Worm (Caenorhabditis elegans) whole organism, L1 larva: ENCODE measurements around the gene C01B10.3.
A peak's percentile ranks its signal among the peaks of the same experiment; 100 is the strongest.

ENCODE experiments used
- C04F5.9 ChIP-seq: sonication (generic microtip); optimal IDR thresholded peaks from 2 replicates; lab custom pipeline; 2016; ENCODE audit warnings: missing genetic modification characterization, missing compliant biosample characterization
- C16A3.4 ChIP-seq: fragments of 150-350 bp; optimal IDR thresholded peaks from 2 replicates; lab custom pipeline; 2014; ENCODE audit warnings: missing biosample characterization, missing genetic modification characterization
- C34B4.2 ChIP-seq: sonication (generic microtip); optimal IDR thresholded peaks from 2 replicates; lab custom pipeline; 2017; ENCODE audit warnings: mild to moderate bottlenecking, missing genetic modification characterization, missing compliant biosample characterization
- F16B12.6 ChIP-seq: fragments of 150-350 bp; optimal IDR thresholded peaks from 2 replicates; lab custom pipeline; 2014; ENCODE audit warnings: missing biosample characterization, missing genetic modification characterization
- aha-1 ChIP-seq: fragments of 150-350 bp; optimal IDR thresholded peaks from 2 replicates; lab custom pipeline; 2014; ENCODE audit warnings: missing biosample characterization, missing genetic modification characterization
- alr-1 ChIP-seq: fragments of 200-800 bp; sonication (Bioruptor generic); optimal IDR thresholded peaks from 2 replicates; lab custom pipeline; 2018; ENCODE audit warnings: borderline replicate concordance, mild to moderate bottlenecking, missing genetic modification characterization, missing compliant biosample characterization
- aly-2 ChIP-seq: fragments of 150-350 bp; optimal IDR thresholded peaks from 2 replicates; lab custom pipeline; 2014; ENCODE audit warnings: missing biosample characterization, missing genetic modification characterization
- ama-1 ChIP-seq: fragments of 150-350 bp; optimal IDR thresholded peaks from 2 replicates; lab custom pipeline; 2014
- blmp-1 ChIP-seq: fragments of 150-350 bp; optimal IDR thresholded peaks from 2 replicates; lab custom pipeline; 2014; ENCODE audit warnings: missing biosample characterization, missing genetic modification characterization
- ceh-63 ChIP-seq: fragments of 200-800 bp; sonication (Bioruptor generic); optimal IDR thresholded peaks from 2 replicates; lab custom pipeline; 2018; ENCODE audit warnings: mild to moderate bottlenecking, missing genetic modification characterization, missing compliant biosample characterization
- ceh-8 ChIP-seq: fragments of 200-800 bp; sonication (Bioruptor generic); optimal IDR thresholded peaks from 2 replicates; lab custom pipeline; 2018; ENCODE audit warnings: mild to moderate bottlenecking, missing genetic modification characterization, moderate library complexity, missing compliant biosample characterization
- ces-1 ChIP-seq: fragments of 150-350 bp; optimal IDR thresholded peaks from 2 replicates; lab custom pipeline; 2014; ENCODE audit warnings: missing biosample characterization, missing genetic modification reagents, missing genetic modification characterization
- efl-3 ChIP-seq: fragments of 200-800 bp; sonication (Bioruptor generic); optimal IDR thresholded peaks from 2 replicates; lab custom pipeline; 2018; ENCODE audit warnings: mild to moderate bottlenecking, missing genetic modification characterization, missing compliant biosample characterization
- egl-13 ChIP-seq: sonication (generic microtip); optimal IDR thresholded peaks from 2 replicates; lab custom pipeline; 2016; ENCODE audit warnings: missing genotype, missing genetic modification reagents, missing genetic modification characterization, missing compliant biosample characterization
- egl-27 ChIP-seq, 2 experiments: fragments of 150-350 bp in 1 of 2; sonication (generic microtip); optimal IDR thresholded peaks; 3 replicates each; lab custom pipeline; 2017 to 2018; ENCODE audit warnings: missing biosample characterization in 2 of 2, missing genetic modification characterization in 2 of 2, missing genetic modification reagents in 2 of 2
- elt-3 ChIP-seq, 6 experiments: fragments of 150-350 bp in 1 of 6; sonication (generic microtip); optimal IDR thresholded peaks; 2 replicates each; lab custom pipeline; 2017 to 2018; ENCODE audit warnings: missing biosample characterization in 6 of 6, missing genetic modification characterization in 6 of 6, inconsistent platforms in 1 of 6
- ets-5 ChIP-seq: fragments of 200-800 bp; sonication (Bioruptor generic); IDR thresholded peaks from 2 replicates; pipeline ENCODE4 v1.3.6; 2022; ENCODE audit warnings: missing genetic modification characterization, missing compliant biosample characterization
- fkh-10 ChIP-seq: sonication (generic microtip); optimal IDR thresholded peaks from 2 replicates; lab custom pipeline; 2017; ENCODE audit warnings: missing biosample characterization, missing genetic modification reagents, missing genetic modification characterization
- fkh-8 ChIP-seq: sonication (generic microtip); optimal IDR thresholded peaks from 2 replicates; lab custom pipeline; 2016; ENCODE audit warnings: mild to moderate bottlenecking, missing genetic modification characterization, missing compliant biosample characterization
- fos-1 ChIP-seq: fragments of 150-350 bp; optimal IDR thresholded peaks from 2 replicates; lab custom pipeline; 2014; ENCODE audit warnings: missing biosample characterization, missing genetic modification characterization
- hpl-2 ChIP-seq: fragments of 150-350 bp; optimal IDR thresholded peaks from 2 replicates; lab custom pipeline; 2014; ENCODE audit warnings: missing biosample characterization, missing genetic modification reagents, missing genetic modification characterization
- irx-1 ChIP-seq: sonication (generic microtip); optimal IDR thresholded peaks from 2 replicates; lab custom pipeline; 2016; ENCODE audit warnings: missing genetic modification characterization, missing compliant biosample characterization
- jun-1 ChIP-seq: fragments of 150-350 bp; optimal IDR thresholded peaks from 2 replicates; lab custom pipeline; 2014; ENCODE audit warnings: missing biosample characterization, missing genetic modification reagents, missing genetic modification characterization
- lin-14 ChIP-seq: fragments of 200-800 bp; sonication (Bioruptor generic); optimal IDR thresholded peaks from 2 replicates; lab custom pipeline; 2018; ENCODE audit warnings: mild to moderate bottlenecking, missing genetic modification characterization, moderate library complexity, missing compliant biosample characterization
- lin-15B ChIP-seq: fragments of 150-350 bp; sonication (generic microtip); optimal IDR thresholded peaks from 3 replicates; lab custom pipeline; 2014; ENCODE audit warnings: missing biosample characterization, missing genetic modification characterization
- lin-35 ChIP-seq, 2 experiments: fragments of 150-350 bp; optimal IDR thresholded peaks; 2 replicates each; lab custom pipeline; 2014; ENCODE audit warnings: missing biosample characterization in 2 of 2, missing genetic modification characterization in 2 of 2, missing genetic modification reagents in 2 of 2
- lin-39 ChIP-seq: fragments of 150-350 bp; optimal IDR thresholded peaks from 2 replicates; lab custom pipeline; 2014; ENCODE audit warnings: missing biosample characterization, missing genetic modification reagents, missing genetic modification characterization
- mab-9 ChIP-seq: fragments of 200-800 bp; sonication (Bioruptor generic); IDR thresholded peaks from 2 replicates; pipeline ENCODE4 v1.3.6; 2022; ENCODE audit warnings: missing genetic modification reagents, missing genetic modification characterization, missing compliant biosample characterization
- mep-1 ChIP-seq: fragments of 150-350 bp; optimal IDR thresholded peaks from 2 replicates; lab custom pipeline; 2014; ENCODE audit warnings: missing biosample characterization, missing genetic modification characterization
- nhr-12 ChIP-seq: sonication (generic microtip); optimal IDR thresholded peaks from 2 replicates; lab custom pipeline; 2017; ENCODE audit warnings: missing biosample characterization, missing genetic modification characterization
- nhr-19 ChIP-seq: fragments of 200-800 bp; sonication (Bioruptor generic); conservative IDR thresholded peaks from 2 replicates; pipeline ENCODE4 v1.3.6; 2022; ENCODE audit warnings: missing genetic modification characterization, missing compliant biosample characterization
- nhr-20 ChIP-seq: sonication (generic microtip); optimal IDR thresholded peaks from 2 replicates; lab custom pipeline; 2016; ENCODE audit warnings: mild to moderate bottlenecking, missing genetic modification characterization, missing compliant biosample characterization
- nhr-237 ChIP-seq: fragments of 150-350 bp; optimal IDR thresholded peaks from 2 replicates; lab custom pipeline; 2014; ENCODE audit warnings: missing biosample characterization, missing genetic modification characterization
- nhr-28 ChIP-seq: fragments of 150-350 bp; optimal IDR thresholded peaks from 2 replicates; lab custom pipeline; 2014; ENCODE audit warnings: missing biosample characterization, missing genetic modification characterization
- nhr-47 ChIP-seq: sonication (generic microtip); optimal IDR thresholded peaks from 2 replicates; lab custom pipeline; 2016; ENCODE audit warnings: mild to moderate bottlenecking, missing genetic modification characterization, moderate library complexity, missing compliant biosample characterization
- nhr-71 ChIP-seq: sonication (generic microtip); optimal IDR thresholded peaks from 2 replicates; lab custom pipeline; 2016; ENCODE audit warnings: mild to moderate bottlenecking, missing genetic modification characterization, moderate library complexity, missing compliant biosample characterization
- nhr-76 ChIP-seq: sonication (generic microtip); optimal IDR thresholded peaks from 2 replicates; lab custom pipeline; 2017; ENCODE audit warnings: missing biosample characterization, missing genetic modification characterization
- nhr-84 ChIP-seq: sonication (generic microtip); optimal IDR thresholded peaks from 2 replicates; lab custom pipeline; 2017; ENCODE audit warnings: missing biosample characterization, missing genetic modification characterization
- nhr-85 ChIP-seq: sonication (generic microtip); peaks from one replicate; lab custom pipeline; 2016; ENCODE audit warnings: missing genetic modification characterization, inconsistent platforms, missing compliant biosample characterization
- pax-3 ChIP-seq: fragments of 200-800 bp; sonication (Bioruptor generic); optimal IDR thresholded peaks from 2 replicates; lab custom pipeline; 2018; ENCODE audit warnings: mild to moderate bottlenecking, missing genetic modification characterization, moderate library complexity, missing compliant biosample characterization
- pqm-1 ChIP-seq: sonication (generic microtip); optimal IDR thresholded peaks from 3 replicates; lab custom pipeline; 2017; ENCODE audit warnings: missing biosample characterization, missing genetic modification characterization
- skn-1 ChIP-seq: fragments of 150-350 bp; optimal IDR thresholded peaks from 2 replicates; lab custom pipeline; 2014; ENCODE audit warnings: missing biosample characterization, missing genetic modification characterization
- snpc-4 ChIP-seq: fragments of 150-350 bp; optimal IDR thresholded peaks from 2 replicates; lab custom pipeline; 2014; ENCODE audit warnings: missing biosample characterization, missing genetic modification characterization
- sox-4 ChIP-seq: sonication (generic microtip); optimal IDR thresholded peaks from 2 replicates; lab custom pipeline; 2016; ENCODE audit warnings: missing genetic modification characterization, missing compliant biosample characterization
- sptf-1 ChIP-seq: fragments of 150-350 bp; optimal IDR thresholded peaks from 2 replicates; lab custom pipeline; 2014; ENCODE audit warnings: missing biosample characterization, missing genetic modification characterization
- sup-37 ChIP-seq: fragments of 200-800 bp; sonication (Bioruptor generic); optimal IDR thresholded peaks from 2 replicates; lab custom pipeline; 2018; ENCODE audit warnings: mild to moderate bottlenecking, missing genetic modification characterization, missing compliant biosample characterization
- unc-30 ChIP-seq: sonication (generic microtip); optimal IDR thresholded peaks from 2 replicates; lab custom pipeline; 2017; ENCODE audit warnings: missing biosample characterization, missing genetic modification characterization
- vab-15 ChIP-seq: sonication (generic microtip); optimal IDR thresholded peaks from 2 replicates; lab custom pipeline; 2017; ENCODE audit warnings: missing genotype, mild to moderate bottlenecking, missing genetic modification characterization, missing compliant biosample characterization
- zip-4 ChIP-seq: fragments of 200-800 bp; sonication (Bioruptor generic); optimal IDR thresholded peaks from 2 replicates; lab custom pipeline; 2018; ENCODE audit warnings: mild to moderate bottlenecking, missing genetic modification characterization, moderate library complexity, missing compliant biosample characterization
- ztf-4 ChIP-seq: fragments of 150-350 bp; optimal IDR thresholded peaks from 2 replicates; lab custom pipeline; 2014; ENCODE audit warnings: missing biosample characterization, missing genetic modification characterization

C01B10.3 gene

ce11 chrIV:6634789-6635188 lies 13.6 kb upstream of the C01B10.3 start, which contains the start of gene metl-13:
metl-13 (plus strand) TSS chrIV:6635089.
- no peak for TF ChIP-seq nhr-76 (tag; lab: Kevin White, UChicago)
- TF ChIP-seq unc-30, result no peak
- no peak for TF ChIP-seq vab-15 (tag; lab: Kevin White, UChicago)
- no peak for TF ChIP-seq hpl-2 (GFP tag; lab: Kevin White, UChicago)
- no peak for TF ChIP-seq lin-39 (tag; lab: Kevin White, UChicago)
- TF ChIP-seq C04F5.9 (tag; lab: Kevin White, UChicago), result no peak
- TF ChIP-seq sup-37 (GFP tag; lab: Kevin White, UChicago), result no peak
- TF ChIP-seq nhr-84, result no peak
- no peak for TF ChIP-seq nhr-47 (tag; lab: Kevin White, UChicago)
- no peak for TF ChIP-seq nhr-28 (tag; lab: Kevin White, UChicago)
- no peak for TF ChIP-seq ceh-63 (GFP tag; lab: Kevin White, UChicago)
- TF ChIP-seq C34B4.2 (tag; lab: Kevin White, UChicago), result no peak
- TF ChIP-seq sox-4 (tag; lab: Kevin White, UChicago), result no peak
- TF ChIP-seq egl-13 (tag; lab: Kevin White, UChicago), result no peak
- no peak for TF ChIP-seq ceh-8 (GFP tag; lab: Kevin White, UChicago)
- no peak for TF ChIP-seq nhr-20 (tag; lab: Kevin White, UChicago)
- no peak for TF ChIP-seq alr-1 (tag; lab: Kevin White, UChicago)
- TF ChIP-seq nhr-12 (tag; lab: Kevin White, UChicago), result no peak
- TF ChIP-seq, all 84 proteins: peak for 0

ce11 chrIV:6631704-6632272 lies 10.6 kb upstream of the C01B10.3 start, which contains the start of the genes cest-5.1 and C01B10.9:
cest-5.1 (minus strand) TSS chrIV:6631754.
C01B10.9 (plus strand) TSS chrIV:6632222.
- TF ChIP-seq skn-1 (tag; lab: Kevin White, UChicago) (peak; percentile 77), nhr-71 (peak; percentile 92), snpc-4 (peak; percentile 53), aha-1 (tag; lab: Kevin White, UChicago) (no peak), nhr-85 (tag; lab: Kevin White, UChicago) (peak; percentile 92), vab-15 (tag; lab: Kevin White, UChicago) (peak; percentile 60), hpl-2 (GFP tag; lab: Kevin White, UChicago) (no peak), C04F5.9 (tag; lab: Kevin White, UChicago) (peak; percentile 86), efl-3 (GFP tag; lab: Kevin White, UChicago) (no peak), ets-5 (no peak), jun-1 (tag; lab: Kevin White, UChicago) (peak; percentile 52), ces-1 (GFP tag; lab: Kevin White, UChicago) (no peak), ceh-63 (GFP tag; lab: Kevin White, UChicago) (no peak), fkh-8 (tag; lab: Kevin White, UChicago) (peak; percentile 81), egl-27 (tag; optimal IDR thresholded peaks at IDR 0.05; lab: Kevin White, UChicago) (no peak), lin-15B (tag; lab: Kevin White, UChicago) (peak; percentile 62), C34B4.2 (tag; lab: Kevin White, UChicago) (no peak), irx-1 (tag; lab: Kevin White, UChicago) (peak; percentile 94), alr-1 (tag; lab: Kevin White, UChicago) (no peak), elt-3 (tag; optimal IDR thresholded peaks at IDR 0.05; lab: Kevin White, UChicago) (peak in 1 of 6 experiments; percentile 46), lin-14 (GFP tag; lab: Kevin White, UChicago) (no peak), fos-1 (peak; percentile 29), ama-1 (no peak), lin-35 (GFP tag; optimal IDR thresholded peaks at IDR 0.05; lab: Kevin White, UChicago) (peak; percentile 96), lin-39 (tag; lab: Kevin White, UChicago) (peak; percentile 66), nhr-19 (GFP tag; lab: Robert Waterston, UW) (peak; percentile 85), F16B12.6 (no peak), aly-2 (tag; lab: Kevin White, UChicago) (no peak), mab-9 (peak; percentile 67; the same call in 1 of the 2 replicates), C16A3.4 (tag; lab: Kevin White, UChicago) (peak; percentile 66), nhr-237 (no peak), ztf-4 (no peak), sptf-1 (tag; lab: Kevin White, UChicago) (no peak), pax-3 (peak; percentile 86), blmp-1 (peak; percentile 51), zip-4 (GFP tag; lab: Kevin White, UChicago) (peak; percentile 48), mep-1 (tag; lab: Kevin White, UChicago) (no peak), sox-4 (tag; lab: Kevin White, UChicago) (peak; percentile 86), pqm-1 (tag; lab: Kevin White, UChicago) (no peak), nhr-28 (tag; lab: Kevin White, UChicago) (no peak), fkh-10 (GFP tag; lab: Kevin White, UChicago) (no peak)
